Worm (Caenorhabditis elegans) whole organism, L4 larva: ENCODE data around the gene srd-40.
A peak's percentile ranks its signal among the peaks of the same experiment; 100 is the strongest.

ENCODE experiments used
- F37D6.2 ChIP-seq: sonication (generic microtip); optimal IDR thresholded peaks from 2 replicates; lab custom pipeline; 2016; ENCODE audit warnings: mild to moderate bottlenecking, missing genetic modification characterization, missing compliant biosample characterization
- T20F7.1 ChIP-seq: fragments of 200-800 bp; sonication (Bioruptor generic); optimal IDR thresholded peaks from 2 replicates; lab custom pipeline; 2018; ENCODE audit warnings: mild to moderate bottlenecking, missing genetic modification characterization, missing compliant biosample characterization
- Y105C5A.15 ChIP-seq: fragments of 200-800 bp; sonication (Bioruptor generic); IDR thresholded peaks from 2 replicates; pipeline ENCODE4 v1.3.6; 2022; ENCODE audit warnings: missing genetic modification characterization, missing compliant biosample characterization
- Y48G9A.11 ChIP-seq: fragments of 200-800 bp; sonication (Bioruptor generic); IDR thresholded peaks from 2 replicates; pipeline ENCODE4 v1.3.6; 2022; ENCODE audit warnings: missing genetic modification reagents, missing genetic modification characterization, missing compliant biosample characterization
- Y5F2A.4 ChIP-seq: fragments of 200-800 bp; sonication (Bioruptor generic); optimal IDR thresholded peaks from 2 replicates; lab custom pipeline; 2018; ENCODE audit warnings: mild to moderate bottlenecking, missing genetic modification characterization, missing compliant biosample characterization
- Y75B8A.6 ChIP-seq: fragments of 200-800 bp; sonication (Bioruptor generic); IDR thresholded peaks from 2 replicates; pipeline ENCODE4 v1.3.6; 2022; ENCODE audit warnings: missing genetic modification reagents, missing genetic modification characterization, missing compliant biosample characterization
- ZK546.5 ChIP-seq, 2 experiments: sonication (generic microtip); optimal IDR thresholded peaks; 2 replicates each; lab custom pipeline; 2017; ENCODE audit warnings: missing biosample characterization in 2 of 2, missing genetic modification characterization in 2 of 2
- aha-1 ChIP-seq: fragments of 150-350 bp; peaks from one replicate; lab custom pipeline; 2014; ENCODE audit warnings: missing biosample characterization, missing genetic modification characterization
- aly-2 ChIP-seq: sonication (generic microtip); optimal IDR thresholded peaks from 2 replicates; lab custom pipeline; 2018; ENCODE audit warnings: missing biosample characterization, missing genetic modification characterization
- arid-1 ChIP-seq: fragments of 200-800 bp; sonication (Bioruptor generic); conservative IDR thresholded peaks from 2 replicates; pipeline ENCODE4 v1.3.6; 2022; ENCODE audit warnings: missing genetic modification reagents, missing genetic modification characterization, missing compliant biosample characterization
- ceh-20 ChIP-seq: fragments of 200-800 bp; sonication (Bioruptor generic); IDR thresholded peaks from 2 replicates; pipeline ENCODE4 v1.3.6; 2022; ENCODE audit warnings: missing genetic modification reagents, missing genetic modification characterization, missing compliant biosample characterization
- ceh-28 ChIP-seq: fragments of 150-350 bp; optimal IDR thresholded peaks from 2 replicates; lab custom pipeline; 2014; ENCODE audit warnings: missing biosample characterization, missing genetic modification reagents, missing genetic modification characterization
- ceh-32 ChIP-seq: sonication (generic microtip); optimal IDR thresholded peaks from 2 replicates; lab custom pipeline; 2016; ENCODE audit warnings: mild to moderate bottlenecking, missing genetic modification characterization, missing compliant biosample characterization; ENCODE audit not compliant: poor library complexity
- ceh-44 ChIP-seq: fragments of 200-800 bp; sonication (Bioruptor generic); IDR thresholded peaks from 2 replicates; pipeline ENCODE4 v1.3.6; 2022; ENCODE audit warnings: missing genetic modification reagents, missing genetic modification characterization, missing compliant biosample characterization
- ceh-62 ChIP-seq: sonication (generic microtip); optimal IDR thresholded peaks from 2 replicates; lab custom pipeline; 2017; ENCODE audit warnings: missing biosample characterization, missing genetic modification characterization
- ceh-82 ChIP-seq: sonication (generic microtip); optimal IDR thresholded peaks from 2 replicates; lab custom pipeline; 2017; ENCODE audit warnings: missing biosample characterization, missing genetic modification characterization
- ces-1 ChIP-seq: fragments of 150-350 bp; sonication (generic microtip); optimal IDR thresholded peaks from 4 replicates; lab custom pipeline; 2014; ENCODE audit warnings: missing biosample characterization, missing genetic modification reagents, missing genetic modification characterization
- cey-2 ChIP-seq: sonication (generic microtip); optimal IDR thresholded peaks from 3 replicates; lab custom pipeline; 2017; ENCODE audit warnings: missing genetic modification characterization, mild to moderate bottlenecking, missing compliant biosample characterization, antibody characterized with exemption, borderline replicate concordance; ENCODE audit not compliant: insufficient read depth
- ctbp-1 ChIP-seq: fragments of 200-800 bp; sonication (Bioruptor generic); IDR thresholded peaks from 2 replicates; pipeline ENCODE4 v1.3.6; 2022; ENCODE audit warnings: missing genetic modification reagents, missing genetic modification characterization, missing compliant biosample characterization
- dmd-9 ChIP-seq: fragments of 200-800 bp; sonication (Bioruptor generic); IDR thresholded peaks from 2 replicates; pipeline ENCODE4 v1.3.6; 2022; ENCODE audit warnings: missing genetic modification reagents, missing genetic modification characterization, missing compliant biosample characterization
- egl-27 ChIP-seq: sonication (generic microtip); optimal IDR thresholded peaks from 3 replicates; lab custom pipeline; 2017; ENCODE audit warnings: missing biosample characterization, missing genetic modification reagents, missing genetic modification characterization
- fkh-10 ChIP-seq: fragments of 150-350 bp; optimal IDR thresholded peaks from 2 replicates; lab custom pipeline; 2014; ENCODE audit warnings: missing biosample characterization, missing genetic modification reagents, missing genetic modification characterization
- fos-1 ChIP-seq: fragments of 150-350 bp; optimal IDR thresholded peaks from 2 replicates; lab custom pipeline; 2014; ENCODE audit warnings: missing biosample characterization, missing genetic modification characterization
- gei-8 ChIP-seq: fragments of 200-800 bp; sonication (Bioruptor generic); optimal IDR thresholded peaks from 2 replicates; lab custom pipeline; 2018; ENCODE audit warnings: mild to moderate bottlenecking, missing genetic modification characterization, missing compliant biosample characterization
- hif-1 ChIP-seq, 2 experiments: sonication (generic microtip); optimal IDR thresholded peaks; 2 replicates each; lab custom pipeline; 2016 to 2017; ENCODE audit warnings: missing compliant biosample characterization in 2 of 2, missing genetic modification characterization in 2 of 2, missing genetic modification reagents in 2 of 2, missing genotype in 2 of 2, mild to moderate bottlenecking in 1 of 2
- jun-1 ChIP-seq: fragments of 150-350 bp; optimal IDR thresholded peaks from 2 replicates; lab custom pipeline; 2014; ENCODE audit warnings: missing biosample characterization, missing genetic modification reagents, missing genetic modification characterization
- lin-15B ChIP-seq: fragments of 150-350 bp; sonication (generic microtip); optimal IDR thresholded peaks from 3 replicates; lab custom pipeline; 2014; ENCODE audit warnings: missing biosample characterization, missing genetic modification characterization
- lin-29 ChIP-seq: fragments of 200-800 bp; sonication (Bioruptor generic); IDR thresholded peaks from 2 replicates; pipeline ENCODE4 v1.3.6; 2022; ENCODE audit warnings: missing genetic modification reagents, missing genetic modification characterization, missing compliant biosample characterization
- lir-3 ChIP-seq: sonication (generic microtip); optimal IDR thresholded peaks from 2 replicates; lab custom pipeline; 2016; ENCODE audit warnings: mild to moderate bottlenecking, missing genetic modification characterization, missing compliant biosample characterization
- lsy-2 ChIP-seq, 2 experiments: fragments of 150-350 bp in 1 of 2; sonication (generic microtip) in 1 of 2; optimal IDR thresholded peaks; 2 replicates each; lab custom pipeline; 2014 to 2017; ENCODE audit warnings: missing biosample characterization in 2 of 2, missing genetic modification characterization in 2 of 2
- madf-5 ChIP-seq, 2 experiments: fragments of 200-800 bp; sonication (Bioruptor generic); IDR thresholded peaks; 2 replicates each; pipeline ENCODE4 v1.3.6; 2022; ENCODE audit warnings: missing compliant biosample characterization in 2 of 2, missing genetic modification characterization in 2 of 2
- madf-9 ChIP-seq: fragments of 200-800 bp; sonication (Bioruptor generic); conservative IDR thresholded peaks from 2 replicates; pipeline ENCODE4 v1.3.6; 2022; ENCODE audit warnings: missing genetic modification reagents, missing genetic modification characterization, missing compliant biosample characterization
- mdl-1 ChIP-seq, 2 experiments: fragments of 150-350 bp in 1 of 2; sonication (generic microtip) in 1 of 2; optimal IDR thresholded peaks; 2 replicates each; lab custom pipeline; 2014 to 2017; ENCODE audit warnings: missing biosample characterization in 2 of 2, missing genetic modification characterization in 2 of 2
- mep-1 ChIP-seq: fragments of 150-350 bp; sonication (generic microtip); optimal IDR thresholded peaks from 3 replicates; lab custom pipeline; 2014; ENCODE audit warnings: missing biosample characterization, missing genetic modification characterization
- mes-2 ChIP-seq: sonication (generic microtip); optimal IDR thresholded peaks from 2 replicates; lab custom pipeline; 2016; ENCODE audit warnings: missing genotype, mild to moderate bottlenecking, missing genetic modification characterization, missing compliant biosample characterization; ENCODE audit not compliant: poor library complexity, severe bottlenecking
- nhr-10 ChIP-seq: fragments of 150-350 bp; optimal IDR thresholded peaks from 2 replicates; lab custom pipeline; 2014; ENCODE audit warnings: missing biosample characterization, missing genetic modification characterization
- nhr-102 ChIP-seq: sonication (generic microtip); optimal IDR thresholded peaks from 2 replicates; lab custom pipeline; 2016; ENCODE audit warnings: mild to moderate bottlenecking, missing genetic modification characterization, moderate library complexity, missing compliant biosample characterization
- nhr-111 ChIP-seq: fragments of 200-800 bp; sonication (Bioruptor generic); optimal IDR thresholded peaks from 2 replicates; lab custom pipeline; 2018; ENCODE audit warnings: mild to moderate bottlenecking, missing genetic modification characterization, missing compliant biosample characterization
- nhr-237 ChIP-seq: sonication (generic microtip); optimal IDR thresholded peaks from 2 replicates; lab custom pipeline; 2017; ENCODE audit warnings: missing biosample characterization, missing genetic modification characterization
- nhr-28 ChIP-seq: fragments of 150-350 bp; optimal IDR thresholded peaks from 2 replicates; lab custom pipeline; 2014; ENCODE audit warnings: missing biosample characterization, missing genetic modification characterization
- nhr-76 ChIP-seq: fragments of 150-350 bp; optimal IDR thresholded peaks from 2 replicates; lab custom pipeline; 2014; ENCODE audit warnings: missing biosample characterization, missing genetic modification characterization
- php-3 ChIP-seq: fragments of 200-800 bp; sonication (Bioruptor generic); IDR thresholded peaks from 2 replicates; pipeline ENCODE4 v1.3.6; 2022; ENCODE audit warnings: missing genetic modification reagents, missing genetic modification characterization, missing compliant biosample characterization
- saeg-2 ChIP-seq: fragments of 200-800 bp; sonication (Bioruptor generic); IDR thresholded peaks from 2 replicates; pipeline ENCODE4 v1.3.6; 2022; ENCODE audit warnings: missing genetic modification reagents, missing genetic modification characterization, missing compliant biosample characterization
- sdz-12 ChIP-seq: fragments of 200-800 bp; sonication (Bioruptor generic); optimal IDR thresholded peaks from 2 replicates; lab custom pipeline; 2018; ENCODE audit warnings: mild to moderate bottlenecking, missing genetic modification characterization, missing compliant biosample characterization
- set-16 ChIP-seq: fragments of 200-800 bp; sonication (Bioruptor generic); IDR thresholded peaks from 2 replicates; pipeline ENCODE4 v1.3.6; 2022; ENCODE audit warnings: missing genetic modification reagents, missing genetic modification characterization, missing compliant biosample characterization
- spr-3 ChIP-seq: fragments of 200-800 bp; sonication (Bioruptor generic); optimal IDR thresholded peaks from 2 replicates; lab custom pipeline; 2018; ENCODE audit warnings: mild to moderate bottlenecking, missing genetic modification characterization, missing compliant biosample characterization
- tra-1 ChIP-seq: fragments of 200-800 bp; sonication (Bioruptor generic); IDR thresholded peaks from 2 replicates; pipeline ENCODE4 v1.3.6; 2022; ENCODE audit warnings: missing genetic modification reagents, missing genetic modification characterization, missing compliant biosample characterization
- unc-130 ChIP-seq: sonication (generic microtip); optimal IDR thresholded peaks from 2 replicates; lab custom pipeline; 2016; ENCODE audit warnings: missing genetic modification reagents, missing genetic modification characterization, missing compliant biosample characterization
- unc-39 ChIP-seq: sonication (generic microtip); optimal IDR thresholded peaks from 2 replicates; lab custom pipeline; 2017; ENCODE audit warnings: missing biosample characterization, missing genetic modification characterization
- zag-1 ChIP-seq: fragments of 150-350 bp; optimal IDR thresholded peaks from 2 replicates; lab custom pipeline; 2014; ENCODE audit warnings: missing biosample characterization, missing genetic modification characterization
- zip-11 ChIP-seq: fragments of 200-800 bp; sonication (Bioruptor generic); IDR thresholded peaks from 2 replicates; pipeline ENCODE4 v1.3.6; 2022; ENCODE audit warnings: missing genetic modification characterization, missing compliant biosample characterization
- zip-2 ChIP-seq: fragments of 150-350 bp; optimal IDR thresholded peaks from 2 replicates; lab custom pipeline; 2014; ENCODE audit warnings: missing biosample characterization, missing genetic modification characterization

The srd-40 gene

DNA sequence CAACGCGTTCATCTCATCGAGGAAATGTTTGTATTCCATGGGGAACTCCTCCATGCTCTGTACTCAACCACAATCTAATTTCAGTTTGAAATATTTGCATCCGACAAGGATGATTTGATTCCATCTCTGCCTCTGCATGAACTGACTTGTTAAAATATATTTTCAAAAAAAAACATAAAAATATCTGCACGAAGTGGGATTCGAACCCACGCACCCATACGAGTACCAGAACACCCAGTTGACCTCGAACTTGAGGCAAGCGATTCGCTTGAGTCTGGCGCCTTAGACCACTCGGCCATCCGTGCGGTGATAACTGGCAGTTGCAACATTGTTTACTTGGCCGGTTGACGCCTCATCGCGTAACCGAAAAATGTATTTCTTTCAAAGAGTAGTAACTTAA lies 24.3 kb downstream of the srd-40 start (continued):
- TF ChIP-seq egl-27 (tag; lab: Kevin White, UChicago) (no peak), Y48G9A.11 (GFP tag; lab: Robert Waterston, UW) (peak; percentile 67), sdz-12 (no peak), gei-8 (GFP tag; lab: Kevin White, UChicago) (no peak), lsy-2 (tag; optimal IDR thresholded peaks at IDR 0.05; lab: Kevin White, UChicago) (no peak), fos-1 (tag; lab: Kevin White, UChicago) (no peak), mep-1 (tag; lab: Kevin White, UChicago) (no peak), arid-1 (GFP tag; lab: Robert Waterston, UW) (peak; percentile 52; the same call in 1 of the 2 replicates), nhr-10 (no peak), ceh-28 (no peak), saeg-2 (GFP tag; lab: Robert Waterston, UW) (peak; percentile 62; the same call in 1 of the 2 replicates), nhr-237 (tag; lab: Kevin White, UChicago) (no peak), ceh-32 (tag; lab: Kevin White, UChicago) (no peak), dmd-9 (GFP tag; lab: Robert Waterston, UW) (no peak), ceh-82 (tag; lab: Kevin White, UChicago) (no peak), jun-1 (tag; lab: Kevin White, UChicago) (no peak), madf-5 (GFP tag; IDR thresholded peaks at IDR 0.05; lab: Robert Waterston, UW) (no peak), madf-9 (GFP tag; lab: Robert Waterston, UW) (peak; percentile 85), zip-2 (tag; lab: Kevin White, UChicago) (no peak), set-16 (no peak), nhr-28 (tag; lab: Kevin White, UChicago) (peak; percentile 56), aha-1 (tag; lab: Kevin White, UChicago) (peak; percentile 92), nhr-111 (GFP tag; lab: Kevin White, UChicago) (no peak), lin-15B (tag; lab: Kevin White, UChicago) (no peak), zip-11 (GFP tag; lab: Robert Waterston, UW) (no peak), spr-3 (peak; percentile 35), ceh-62 (tag; lab: Kevin White, UChicago) (no peak), ZK546.5 (tag; optimal IDR thresholded peaks at IDR 0.05; lab: Kevin White, UChicago) (no peak), fkh-10 (GFP tag; lab: Kevin White, UChicago) (no peak), cey-2 (tag; lab: Kevin White, UChicago) (no peak), mdl-1 (tag; optimal IDR thresholded peaks at IDR 0.05; lab: Kevin White, UChicago) (no peak), tra-1 (GFP tag; lab: Robert Waterston, UW) (peak; percentile 63; the same call in 1 of the 2 replicates), ces-1 (GFP tag; lab: Kevin White, UChicago) (no peak), unc-39 (tag; lab: Kevin White, UChicago) (no peak), F37D6.2 (tag; lab: Kevin White, UChicago) (no peak), T20F7.1 (GFP tag; lab: Kevin White, UChicago) (no peak), lir-3 (tag; lab: Kevin White, UChicago) (no peak), ctbp-1 (GFP tag; lab: Robert Waterston, UW) (peak; percentile 52; the same call in 1 of the 2 replicates), nhr-76 (tag; lab: Kevin White, UChicago) (no peak), Y5F2A.4 (GFP tag; lab: Kevin White, UChicago) (no peak), unc-130 (GFP tag; lab: Kevin White, UChicago) (peak; percentile 31), hif-1 (tag; optimal IDR thresholded peaks at IDR 0.05; lab: Kevin White, UChicago) (no peak), Y105C5A.15 (GFP tag; lab: Robert Waterston, UW) (no peak), mes-2 (tag; lab: Kevin White, UChicago) (peak; percentile 77), lin-29 (GFP tag; lab: Robert Waterston, UW) (no peak), ceh-44 (GFP tag; lab: Robert Waterston, UW) (peak; percentile 81), zag-1 (tag; lab: Kevin White, UChicago) (no peak), aly-2 (no peak), Y75B8A.6 (GFP tag; lab: Robert Waterston, UW) (0 out of 2 replicates have a peak, but pooled peaks have one; percentile 50), php-3 (no peak; the same call in 1 of the 2 replicates), ceh-20 (GFP tag; lab: Robert Waterston, UW) (peak; percentile 42; the same call in 1 of the 2 replicates), nhr-102 (tag; lab: Kevin White, UChicago) (no peak)
